Fruit fly (Drosophila melanogaster): Measurements from ENCODE around the gene NTPase.

NTPase gene

DNA sequence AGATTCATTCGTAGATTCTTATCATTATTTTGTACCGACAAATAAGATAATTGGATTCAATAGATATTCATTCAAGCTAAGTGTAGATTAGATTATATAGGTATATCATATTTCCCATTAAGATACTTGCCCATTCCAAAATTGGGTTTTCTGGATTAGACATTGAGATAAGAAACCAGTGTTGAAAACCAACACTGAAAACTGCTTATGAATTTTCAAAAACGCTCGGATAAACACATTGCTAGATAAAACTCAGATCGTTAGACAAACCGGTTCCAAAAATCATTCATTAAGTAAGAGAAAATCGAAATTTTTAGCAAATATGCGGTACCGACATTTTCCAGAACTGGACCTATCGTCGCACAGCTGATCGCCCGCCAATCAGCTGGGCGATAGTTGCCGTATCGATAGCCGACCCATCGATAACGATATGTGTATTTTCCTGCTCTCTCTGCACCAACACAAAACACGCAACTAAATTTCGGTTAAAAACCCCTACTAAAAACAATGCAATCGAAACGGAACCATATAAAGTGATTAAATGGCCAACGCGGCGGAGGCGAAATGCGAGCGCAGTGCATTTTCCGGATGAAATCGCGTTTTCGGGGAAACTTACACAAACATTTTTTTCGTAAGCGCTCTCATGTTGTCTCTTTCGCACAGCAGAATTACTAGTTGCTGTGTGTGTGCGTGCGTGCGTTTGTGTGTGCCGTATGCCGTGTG is at the start of gene NTPase, which contains the start of gene lilli (continued):
- peak; percentile 86 for TF ChIP-seq Dref (GFP tag; IDR thresholded peaks at IDR 0.05)
- no peak for TF ChIP-seq CG13424 (tag; optimal IDR thresholded peaks at IDR 0.05)
- TF ChIP-seq CG12071 (GFP tag; optimal IDR thresholded peaks at IDR 0.05) = no peak
- peak; percentile 30 for TF ChIP-seq H2.0 (GFP tag; IDR thresholded peaks at IDR 0.05)
- TF ChIP-seq CG31224 (GFP tag; IDR thresholded peaks at IDR 0.05) = peak; percentile 34; the same call in 1 of the 2 replicates
- TF ChIP-seq D19A (tag; optimal IDR thresholded peaks at IDR 0.05) = no peak
- no peak for TF ChIP-seq Gsc (GFP tag; IDR thresholded peaks at IDR 0.05)
- no peak for TF ChIP-seq Mrtf (GFP tag; IDR thresholded peaks at IDR 0.05)
- TF ChIP-seq fd3F (GFP tag; optimal IDR thresholded peaks at IDR 0.05) = no peak
- no peak; the same call in none of the 2 replicates for TF ChIP-seq CG32772 (GFP tag; IDR thresholded peaks at IDR 0.05)
- TF ChIP-seq Fer3 (tag; optimal IDR thresholded peaks at IDR 0.05) = no peak
- no peak for TF ChIP-seq gt (GFP tag; IDR thresholded peaks at IDR 0.05)
- 0 out of 2 replicates have a peak, but pooled peaks have one; percentile 28 for TF ChIP-seq CG6689 (GFP tag; IDR thresholded peaks at IDR 0.05)
- peak; percentile 31; the same call in 1 of the 2 replicates for TF ChIP-seq ap (GFP tag; IDR thresholded peaks at IDR 0.05)
- peak; percentile 64 for TF ChIP-seq az2 (GFP tag; optimal IDR thresholded peaks at IDR 0.05)
- peak; percentile 48 for TF ChIP-seq dm (GFP tag; optimal IDR thresholded peaks at IDR 0.05)
- peak; percentile 74 for TF ChIP-seq ERR (GFP tag; optimal IDR thresholded peaks at IDR 0.05)
- no peak for TF ChIP-seq Nf-YC (tag; optimal IDR thresholded peaks at IDR 0.05)
- TF ChIP-seq CG14014 (GFP tag; IDR thresholded peaks at IDR 0.05) = peak; percentile 44; the same call in 1 of the 2 replicates
- peak; percentile 75 for TF ChIP-seq CG5245 (GFP tag; optimal IDR thresholded peaks at IDR 0.05)
- TF ChIP-seq CG8290 (GFP tag; optimal IDR thresholded peaks at IDR 0.05) = peak; percentile 99
- peak; percentile 96 to 100 for TF ChIP-seq CG8290 (tag; optimal IDR thresholded peaks at IDR 0.05)
- no peak for TF ChIP-seq HLHmδ (GFP tag; optimal IDR thresholded peaks at IDR 0.05)
- no peak for TF ChIP-seq salm (tag; optimal IDR thresholded peaks at IDR 0.05)
- peak; percentile 67 for TF ChIP-seq CG12236 (GFP tag; optimal IDR thresholded peaks at IDR 0.05)
- no peak for TF ChIP-seq CG31365 (tag; optimal IDR thresholded peaks at IDR 0.05)
- peak; percentile 79 for TF ChIP-seq ci (GFP tag; IDR thresholded peaks at IDR 0.05)
- TF ChIP-seq Dek (tag; optimal IDR thresholded peaks at IDR 0.05) = no peak
- TF ChIP-seq hth (optimal IDR thresholded peaks at IDR 0.05) = no peak
- TF ChIP-seq gsb (GFP tag; IDR thresholded peaks at IDR 0.05) = no peak; the same call in 1 of the 2 replicates
- TF ChIP-seq schlank (tag; optimal IDR thresholded peaks at IDR 0.05) = peak; percentile 17
- peak; percentile 53 for TF ChIP-seq Myb (GFP tag; optimal IDR thresholded peaks at IDR 0.05)
- no peak for TF ChIP-seq CG15514 (GFP tag; optimal IDR thresholded peaks at IDR 0.05)
- TF ChIP-seq sisA (GFP tag; IDR thresholded peaks at IDR 0.05) = peak; percentile 57
- no peak for TF ChIP-seq pfk (GFP tag; optimal IDR thresholded peaks at IDR 0.05)
- TF ChIP-seq B-H2 (GFP tag; optimal IDR thresholded peaks at IDR 0.05) = no peak
- TF ChIP-seq cad (GFP tag; optimal IDR thresholded peaks at IDR 0.05) = no peak
- TF ChIP-seq CG4820 (GFP tag; optimal IDR thresholded peaks at IDR 0.05) = peak; percentile 59
- peak; percentile 65; the same call in 1 of the 2 replicates for TF ChIP-seq sim (GFP tag; IDR thresholded peaks at IDR 0.05)
- 0 out of 3 replicates have a peak, but pooled peaks have one; percentile 19 for TF ChIP-seq CG6175 (GFP tag; IDR thresholded peaks at IDR 0.05)
- TF ChIP-seq HmgD (GFP tag; optimal IDR thresholded peaks at IDR 0.05) = peak; percentile 18
- peak; percentile 25 for TF ChIP-seq cwo (GFP tag; optimal IDR thresholded peaks at IDR 0.05)
- TF ChIP-seq ssp (GFP tag; IDR thresholded peaks at IDR 0.05) = peak; percentile 56
- TF ChIP-seq CG13287 (GFP tag; IDR thresholded peaks at IDR 0.05; ENCODE audit: partially characterized antibody) = peak; percentile 92
- TF ChIP-seq Hey (tag; optimal IDR thresholded peaks at IDR 0.05) = no peak
- no peak for TF ChIP-seq CG2875 (GFP tag; optimal IDR thresholded peaks at IDR 0.05)
- TF ChIP-seq Usf (GFP tag; optimal IDR thresholded peaks at IDR 0.05) = no peak
- TF ChIP-seq CG2202 (tag; optimal IDR thresholded peaks at IDR 0.05) = no peak
- TF ChIP-seq CG1529 (GFP tag; optimal IDR thresholded peaks at IDR 0.05) = no peak
- peak; percentile 22 for TF ChIP-seq CG16815 (GFP tag; optimal IDR thresholded peaks at IDR 0.05)
- TF ChIP-seq wek (GFP tag; optimal IDR thresholded peaks at IDR 0.05) = peak; percentile 14

Data from whole organism, embryonic.